Worm (Caenorhabditis elegans) whole organism, midembryonic: Measurements from ENCODE around the gene npr-25.

ENCODE experiments used
- T22C8.4 ChIP-seq: fragments of 200-800 bp; sonication (Bioruptor generic); IDR thresholded peaks from 2 replicates; pipeline ENCODE4 v1.3.6; 2022; ENCODE audit warnings: missing genetic modification characterization, missing compliant biosample characterization
- cog-1 ChIP-seq: sonication (generic microtip); optimal IDR thresholded peaks from 2 replicates; lab custom pipeline; 2016; ENCODE audit warnings: missing genetic modification characterization, missing compliant biosample characterization
- flt-1 ChIP-seq: fragments of 200-800 bp; sonication (Bioruptor generic); IDR thresholded peaks from 2 replicates; pipeline ENCODE4 v1.3.6; 2022; ENCODE audit warnings: missing genetic modification characterization, missing compliant biosample characterization
- klf-2 ChIP-seq: fragments of 200-800 bp; sonication (Bioruptor generic); conservative IDR thresholded peaks from 2 replicates; pipeline ENCODE4 v1.3.6; 2022; ENCODE audit warnings: missing genetic modification reagents, missing genetic modification characterization, missing compliant biosample characterization
- med-1 ChIP-seq: sonication (generic microtip); optimal IDR thresholded peaks from 2 replicates; lab custom pipeline; 2017; ENCODE audit warnings: missing genetic modification characterization, mild to moderate bottlenecking, missing compliant biosample characterization, antibody characterized with exemption, missing genetic modification reagents; ENCODE audit not compliant: insufficient read depth
- ref-1 ChIP-seq: fragments of 200-800 bp; sonication (Bioruptor generic); conservative IDR thresholded peaks from 2 replicates; pipeline ENCODE4 v1.3.6; 2022; ENCODE audit warnings: missing genetic modification reagents, missing genetic modification characterization, missing compliant biosample characterization

ce11 chrV:11304879-11305278, 47.9 kb downstream of the npr-25 start, which contains the start of gene srh-45:
- TF ChIP-seq klf-2 (GFP tag; lab: Robert Waterston, UW), result no peak
- no peak for TF ChIP-seq med-1 (GFP tag; lab: Kevin White, UChicago)
- TF ChIP-seq cog-1, result no peak
- no peak for TF ChIP-seq flt-1
- TF ChIP-seq T22C8.4, result no peak
- TF ChIP-seq ref-1, result no peak
